Worm (Caenorhabditis elegans) whole organism, early embryonic: Measurements from ENCODE around the gene gstk-2.

Experiments used
- B0310.2 ChIP-seq: sonication (generic microtip); optimal IDR thresholded peaks from 2 replicates; lab custom pipeline; 2016; ENCODE audit warnings: mild to moderate bottlenecking, missing genetic modification characterization, missing compliant biosample characterization
- F13C5.2 ChIP-seq: sonication (generic microtip); optimal IDR thresholded peaks from 2 replicates; lab custom pipeline; 2017; ENCODE audit warnings: mild to moderate bottlenecking, missing genetic modification characterization, inconsistent platforms, missing compliant biosample characterization
- aly-1 ChIP-seq: sonication (generic microtip); optimal IDR thresholded peaks from 2 replicates; lab custom pipeline; 2016; ENCODE audit warnings: missing genetic modification characterization, missing compliant biosample characterization
- ama-1 ChIP-seq: fragments of 150-350 bp; optimal IDR thresholded peaks from 2 replicates; lab custom pipeline; 2014
- ceh-13 ChIP-seq: fragments of 200-800 bp; sonication (Bioruptor generic); optimal IDR thresholded peaks from 2 replicates; lab custom pipeline; 2018; ENCODE audit warnings: mild to moderate bottlenecking, missing genetic modification characterization, missing compliant biosample characterization
- ets-7 ChIP-seq: sonication (generic microtip); optimal IDR thresholded peaks from 2 replicates; lab custom pipeline; 2016; ENCODE audit warnings: missing genotype, missing genetic modification characterization, missing compliant biosample characterization
- hnd-1 ChIP-seq: sonication (generic microtip); optimal IDR thresholded peaks from 2 replicates; lab custom pipeline; 2016; ENCODE audit warnings: missing genetic modification characterization, missing compliant biosample characterization
- pes-1 ChIP-seq: fragments of 200-800 bp; sonication (Bioruptor generic); IDR thresholded peaks from 2 replicates; pipeline ENCODE4 v1.3.6; 2022; ENCODE audit warnings: missing genetic modification reagents, missing genetic modification characterization, missing compliant biosample characterization
- sea-1 ChIP-seq: fragments of 200-800 bp; sonication (Bioruptor generic); conservative IDR thresholded peaks from 2 replicates; pipeline ENCODE4 v1.3.6; 2022; ENCODE audit warnings: missing genetic modification characterization, missing compliant biosample characterization
- tbx-11 ChIP-seq: fragments of 200-800 bp; sonication (Bioruptor generic); IDR thresholded peaks from 2 replicates; pipeline ENCODE4 v1.3.6; 2022; ENCODE audit warnings: missing genetic modification characterization, missing compliant biosample characterization

- TF ChIP-seq F13C5.2 (tag; lab: Kevin White, UChicago): no peak
- TF ChIP-seq ama-1 (lab: Kevin White, UChicago): no peak
- TF ChIP-seq B0310.2 (tag; lab: Kevin White, UChicago): no peak
- TF ChIP-seq ceh-13 (GFP tag; lab: Kevin White, UChicago): no peak
- TF ChIP-seq hnd-1 (tag; lab: Kevin White, UChicago): no peak
- TF ChIP-seq pes-1 (GFP tag; lab: Robert Waterston, UW): no peak
- TF ChIP-seq ets-7 (tag; lab: Kevin White, UChicago): no peak
- no peak for TF ChIP-seq sea-1 (GFP tag; lab: Robert Waterston, UW)
- TF ChIP-seq aly-1 (tag; lab: Kevin White, UChicago): no peak
- no peak for TF ChIP-seq tbx-11 (GFP tag; lab: Robert Waterston, UW)
Measured at ce11 chrIV:7228208-7228607, 13.9 kb downstream of the gstk-2 start, which contains the start of gene D2024.5.
